Worm (Caenorhabditis elegans): ENCODE measurements around the gene scl-27.

Gene scl-27

DNA sequence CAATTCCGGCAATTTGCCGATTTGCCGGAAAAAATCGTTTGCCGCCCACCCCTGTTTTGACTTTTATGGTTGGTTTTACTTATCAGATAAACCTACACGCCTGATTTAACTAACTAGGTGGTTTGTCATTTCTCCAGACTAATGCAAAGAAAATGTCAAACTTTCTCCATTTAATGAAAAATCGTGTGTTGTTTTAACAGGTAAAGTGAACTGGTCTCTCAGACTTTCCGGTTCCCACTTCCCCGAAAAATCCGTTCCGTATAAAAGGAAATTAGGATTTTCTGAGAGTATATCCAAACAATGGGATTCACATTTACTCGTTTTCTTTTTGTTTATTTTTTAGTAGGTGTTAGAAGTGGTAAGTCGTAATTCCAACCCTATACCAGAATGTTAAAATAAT, 35.2 kb upstream of the scl-27 start, which contains the start of gene mltn-6:
Gene mltn-6, plus strand, starts transcription at position 301 of the 400 bp plus-strand sequence.
- TF ChIP-seq flt-1 (GFP tag; IDR thresholded peaks at IDR 0.05) = no peak
- TF ChIP-seq aly-1 (tag; optimal IDR thresholded peaks at IDR 0.05) = no peak
- TF ChIP-seq tbx-11 (GFP tag; IDR thresholded peaks at IDR 0.05) = no peak
- TF ChIP-seq hnd-1 (tag; optimal IDR thresholded peaks at IDR 0.05) = no peak
- no peak for TF ChIP-seq tra-4 (tag; optimal IDR thresholded peaks at IDR 0.05)
- TF ChIP-seq scrt-1 (GFP tag; IDR thresholded peaks at IDR 0.05) = no peak
- TF ChIP-seq F13C5.2 (tag; optimal IDR thresholded peaks at IDR 0.05) = no peak
- no peak for TF ChIP-seq ama-1 (optimal IDR thresholded peaks at IDR 0.05)
- no peak for TF ChIP-seq ceh-36 (tag; optimal IDR thresholded peaks at IDR 0.05)
- TF ChIP-seq hmg-4 (GFP tag; optimal IDR thresholded peaks at IDR 0.05) = no peak
- TF ChIP-seq tbx-37 (GFP tag; conservative IDR thresholded peaks at IDR 0.05) = no peak
- TF ChIP-seq ets-7 (tag; optimal IDR thresholded peaks at IDR 0.05) = no peak
- TF ChIP-seq ceh-13 (GFP tag; optimal IDR thresholded peaks at IDR 0.05) = no peak
- TF ChIP-seq pes-1 (GFP tag; IDR thresholded peaks at IDR 0.05) = no peak
- TF ChIP-seq hmbx-1 (tag; optimal IDR thresholded peaks at IDR 0.05) = no peak
- no peak for TF ChIP-seq B0310.2 (tag; optimal IDR thresholded peaks at IDR 0.05)

DNA sequence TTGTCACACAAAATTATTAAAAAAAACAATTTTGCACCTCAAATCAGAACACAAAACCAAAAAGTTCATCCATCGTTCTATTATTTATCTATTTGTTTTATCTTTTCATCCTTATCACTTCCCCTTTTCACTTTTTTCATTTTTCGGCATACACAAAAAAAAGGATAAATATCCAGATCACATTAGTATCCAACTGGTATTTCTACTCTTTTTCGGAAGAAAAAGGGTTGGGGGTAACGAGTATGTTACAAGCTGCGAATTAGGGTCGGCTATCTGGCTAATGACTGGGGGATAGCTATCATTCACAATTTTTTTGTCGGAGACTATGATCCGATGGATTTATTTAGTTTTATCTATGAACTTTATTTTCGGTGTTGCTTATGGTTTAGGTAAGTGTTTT, 29.8 kb upstream of the scl-27 start, which contains the start of gene mltn-7:
Gene mltn-7, plus strand, starts transcription at position 301 of the 400 bp plus-strand sequence.
- TF ChIP-seq ceh-36 (tag; optimal IDR thresholded peaks at IDR 0.05) (no peak), ets-7 (tag; optimal IDR thresholded peaks at IDR 0.05) (no peak), ceh-13 (GFP tag; optimal IDR thresholded peaks at IDR 0.05) (no peak), scrt-1 (GFP tag; IDR thresholded peaks at IDR 0.05) (no peak), tbx-11 (GFP tag; IDR thresholded peaks at IDR 0.05) (no peak), F13C5.2 (tag; optimal IDR thresholded peaks at IDR 0.05) (no peak), hmg-4 (GFP tag; optimal IDR thresholded peaks at IDR 0.05) (no peak), pes-1 (GFP tag; IDR thresholded peaks at IDR 0.05) (no peak), aly-1 (tag; optimal IDR thresholded peaks at IDR 0.05) (no peak), tra-4 (tag; optimal IDR thresholded peaks at IDR 0.05) (no peak), hmbx-1 (tag; optimal IDR thresholded peaks at IDR 0.05) (no peak), sea-1 (GFP tag; conservative IDR thresholded peaks at IDR 0.05) (no peak), B0310.2 (tag; optimal IDR thresholded peaks at IDR 0.05) (no peak), ama-1 (optimal IDR thresholded peaks at IDR 0.05) (no peak), tbx-37 (GFP tag; conservative IDR thresholded peaks at IDR 0.05) (no peak), flt-1 (GFP tag; IDR thresholded peaks at IDR 0.05) (no peak), hnd-1 (tag; optimal IDR thresholded peaks at IDR 0.05) (no peak)

DNA sequence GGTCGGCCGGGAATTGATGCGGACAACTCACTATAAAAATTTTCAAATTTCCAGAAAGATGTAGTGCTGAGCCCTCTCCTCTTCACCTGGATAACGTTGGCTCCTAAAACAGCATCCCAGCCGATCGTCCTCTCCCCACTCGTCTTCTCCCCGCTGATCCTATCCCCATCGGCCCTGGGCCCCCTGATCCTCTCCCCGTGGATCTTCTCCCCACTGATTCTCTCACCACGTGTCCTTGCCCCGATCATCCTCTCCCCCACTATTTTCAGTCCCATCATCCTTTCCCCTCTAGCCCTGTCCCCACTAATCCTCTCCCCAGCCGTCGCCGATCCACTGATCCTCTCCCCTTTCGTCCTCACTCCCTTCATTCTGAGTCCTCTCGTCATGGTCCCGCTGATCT, 26.6 kb upstream of the scl-27 start:
- TF ChIP-seq ceh-36 (tag; optimal IDR thresholded peaks at IDR 0.05) (peak; percentile 67), ceh-13 (GFP tag; optimal IDR thresholded peaks at IDR 0.05) (no peak)

DNA sequence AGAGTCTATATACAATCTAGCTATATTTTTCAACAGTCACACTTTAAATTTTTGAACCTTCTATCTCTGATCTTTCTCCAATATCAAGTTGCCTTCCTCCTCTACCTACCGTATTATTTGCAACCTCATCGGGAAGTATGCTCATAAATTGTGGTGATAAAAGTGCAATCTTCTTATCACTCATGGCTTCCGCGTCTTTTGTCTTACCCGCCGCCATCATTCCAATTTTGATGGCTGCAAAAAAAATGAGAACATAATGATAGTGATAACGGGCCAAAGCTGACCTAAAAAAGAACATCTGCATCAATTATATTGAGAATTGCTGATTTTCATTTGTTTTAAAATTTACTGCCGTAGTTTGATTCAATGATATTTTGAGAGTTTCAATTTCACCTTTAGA, 23.0 kb upstream of the scl-27 start:
- TF ChIP-seq ama-1 (optimal IDR thresholded peaks at IDR 0.05) (no peak), sea-1 (GFP tag; conservative IDR thresholded peaks at IDR 0.05) (no peak), scrt-1 (GFP tag; IDR thresholded peaks at IDR 0.05) (no peak), hmg-4 (GFP tag; optimal IDR thresholded peaks at IDR 0.05) (no peak), ceh-13 (GFP tag; optimal IDR thresholded peaks at IDR 0.05) (no peak), B0310.2 (tag; optimal IDR thresholded peaks at IDR 0.05) (no peak)

DNA sequence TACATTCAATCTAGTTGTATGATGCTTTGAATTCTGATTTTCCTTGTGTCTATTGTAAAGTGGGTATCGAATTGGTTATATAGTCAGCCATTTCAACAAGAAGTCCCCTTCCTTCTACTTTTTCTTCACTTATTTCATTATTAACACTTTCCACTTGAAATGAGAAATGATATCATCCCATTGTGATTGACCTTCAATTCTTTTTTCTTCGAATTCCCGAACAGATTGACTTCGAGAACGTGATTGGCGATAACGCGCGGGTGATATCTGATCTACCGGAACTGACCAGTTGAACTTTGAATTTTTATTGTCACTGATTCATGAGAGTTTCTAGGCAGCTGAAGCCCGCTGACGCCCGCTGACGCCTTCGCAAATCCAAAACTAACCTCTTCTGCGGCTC, 21.6 kb upstream of the scl-27 start:
- TF ChIP-seq F13C5.2 (tag; optimal IDR thresholded peaks at IDR 0.05) (no peak), aly-1 (tag; optimal IDR thresholded peaks at IDR 0.05) (no peak), ets-7 (tag; optimal IDR thresholded peaks at IDR 0.05) (no peak), ama-1 (optimal IDR thresholded peaks at IDR 0.05) (no peak), sea-1 (GFP tag; conservative IDR thresholded peaks at IDR 0.05) (no peak), hmg-4 (GFP tag; optimal IDR thresholded peaks at IDR 0.05) (no peak), hnd-1 (tag; optimal IDR thresholded peaks at IDR 0.05) (no peak), tbx-11 (GFP tag; IDR thresholded peaks at IDR 0.05) (no peak), ceh-13 (GFP tag; optimal IDR thresholded peaks at IDR 0.05) (no peak), B0310.2 (tag; optimal IDR thresholded peaks at IDR 0.05) (no peak)

DNA sequence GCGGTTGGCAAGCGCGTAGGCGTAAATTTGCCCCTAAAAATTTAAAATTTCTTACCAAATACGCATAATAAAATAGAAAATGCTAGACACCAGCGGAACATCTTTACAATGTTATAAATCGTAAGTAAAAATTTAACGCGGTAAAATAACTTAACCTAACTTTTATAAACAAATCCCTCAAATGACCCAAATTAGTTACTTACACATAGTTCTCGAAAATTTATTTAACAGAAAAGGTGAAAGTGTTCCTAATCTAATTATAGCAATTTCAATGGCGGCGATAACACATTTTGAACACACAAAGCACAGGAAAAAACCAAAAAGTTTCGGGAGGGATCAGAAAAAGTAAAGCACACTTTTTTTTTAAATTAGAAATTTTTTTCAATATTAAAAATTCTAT, 19.6 kb upstream of the scl-27 start, which contains the start of gene mltn-8:
Gene mltn-8, minus strand, starts transcription at position 101 of the 400 bp plus-strand sequence.
- no peak for TF ChIP-seq tbx-11 (GFP tag; IDR thresholded peaks at IDR 0.05)
- TF ChIP-seq ceh-13 (GFP tag; optimal IDR thresholded peaks at IDR 0.05) = no peak
- no peak for TF ChIP-seq ceh-36 (tag; optimal IDR thresholded peaks at IDR 0.05)
- no peak for TF ChIP-seq scrt-1 (GFP tag; IDR thresholded peaks at IDR 0.05)
- TF ChIP-seq ama-1 (optimal IDR thresholded peaks at IDR 0.05) = no peak
- no peak for TF ChIP-seq hmbx-1 (tag; optimal IDR thresholded peaks at IDR 0.05)
- TF ChIP-seq tra-4 (tag; optimal IDR thresholded peaks at IDR 0.05) = no peak
- TF ChIP-seq hmg-4 (GFP tag; optimal IDR thresholded peaks at IDR 0.05) = no peak
- TF ChIP-seq pes-1 (GFP tag; IDR thresholded peaks at IDR 0.05) = no peak
- no peak for TF ChIP-seq sea-1 (GFP tag; conservative IDR thresholded peaks at IDR 0.05)
- TF ChIP-seq ets-7 (tag; optimal IDR thresholded peaks at IDR 0.05) = no peak
- TF ChIP-seq F13C5.2 (tag; optimal IDR thresholded peaks at IDR 0.05) = no peak
- no peak for TF ChIP-seq flt-1 (GFP tag; IDR thresholded peaks at IDR 0.05)
- no peak for TF ChIP-seq hnd-1 (tag; optimal IDR thresholded peaks at IDR 0.05)
- TF ChIP-seq aly-1 (tag; optimal IDR thresholded peaks at IDR 0.05) = no peak
- no peak for TF ChIP-seq B0310.2 (tag; optimal IDR thresholded peaks at IDR 0.05)
- TF ChIP-seq tbx-37 (GFP tag; conservative IDR thresholded peaks at IDR 0.05) = no peak

DNA sequence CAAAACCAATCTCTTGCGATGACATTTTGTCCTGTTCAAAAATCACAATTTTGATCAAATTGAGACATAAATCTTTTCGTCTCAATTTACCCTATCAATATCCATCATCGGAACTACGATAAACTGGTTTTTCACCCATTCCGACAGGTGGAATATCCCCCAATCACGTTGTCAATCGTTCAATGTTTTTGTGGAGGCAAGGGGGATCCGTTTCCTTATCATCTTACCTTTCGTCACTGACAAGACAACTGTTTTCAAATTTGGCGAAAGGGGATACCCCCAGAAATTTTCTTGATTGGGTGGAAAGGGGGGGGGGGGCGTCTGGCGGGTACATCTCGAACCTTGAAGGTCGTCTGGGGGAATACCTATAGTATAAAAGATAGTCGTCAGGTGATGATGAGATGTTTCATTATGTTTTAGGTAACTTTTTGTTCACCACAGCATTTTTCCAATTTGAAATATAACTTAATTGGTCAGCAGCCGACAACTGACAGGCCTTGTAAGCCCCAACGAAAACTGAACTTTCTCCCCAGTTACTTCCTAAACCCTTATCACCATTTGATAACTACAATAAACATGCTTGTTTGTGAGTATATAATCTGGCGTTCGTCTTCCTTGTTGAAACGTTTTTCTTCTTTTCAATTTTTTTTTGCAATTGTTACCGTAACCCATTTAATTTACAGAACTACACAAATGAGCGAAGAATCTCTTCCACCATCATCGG, 18.4 kb upstream of the scl-27 start, which contains the start of gene ZK6.8:
Gene ZK6.8, plus strand, starts transcription at position 682 of the 724 bp plus-strand sequence.
- TF ChIP-seq tbx-37 (GFP tag; conservative IDR thresholded peaks at IDR 0.05) (no peak), hmg-4 (GFP tag; optimal IDR thresholded peaks at IDR 0.05) (no peak), hmbx-1 (tag; optimal IDR thresholded peaks at IDR 0.05) (no peak), aly-1 (tag; optimal IDR thresholded peaks at IDR 0.05) (no peak), ama-1 (optimal IDR thresholded peaks at IDR 0.05) (no peak), ets-7 (tag; optimal IDR thresholded peaks at IDR 0.05) (no peak), tbx-11 (GFP tag; IDR thresholded peaks at IDR 0.05) (no peak), sea-1 (GFP tag; conservative IDR thresholded peaks at IDR 0.05) (no peak), scrt-1 (GFP tag; IDR thresholded peaks at IDR 0.05) (no peak), flt-1 (GFP tag; IDR thresholded peaks at IDR 0.05) (no peak), tra-4 (tag; optimal IDR thresholded peaks at IDR 0.05) (no peak), pes-1 (GFP tag; IDR thresholded peaks at IDR 0.05) (no peak), ceh-36 (tag; optimal IDR thresholded peaks at IDR 0.05) (no peak)

All from whole organism, early embryonic.